Fruit fly (Drosophila melanogaster) whole organism, adult: Measurements from ENCODE around the gene CG32212.

Experiments used
- CG11617 ChIP-seq: fragments of 200-800 bp; sonication (Bioruptor generic); optimal IDR thresholded peaks from 2 replicates; lab custom pipeline; 2017; ENCODE audit warnings: mild to moderate bottlenecking, missing biosample characterization, missing genetic modification reagents, missing genetic modification characterization
- CG12768 ChIP-seq: fragments of 200-800 bp; sonication (Bioruptor generic); optimal IDR thresholded peaks from 2 replicates; lab custom pipeline; 2017; ENCODE audit warnings: missing biosample characterization, missing genetic modification characterization, mild to moderate bottlenecking, moderate library complexity, missing genetic modification reagents
- CG14711 ChIP-seq: fragments of 200-800 bp; sonication (Bioruptor generic); optimal IDR thresholded peaks from 2 replicates; lab custom pipeline; 2018; ENCODE audit warnings: missing biosample characterization, mild to moderate bottlenecking, missing genetic modification characterization, moderate library complexity
- CG1620 ChIP-seq: fragments of 200-800 bp; sonication (Bioruptor generic); optimal IDR thresholded peaks from 2 replicates; lab custom pipeline; 2016; ENCODE audit warnings: missing biosample characterization, missing genetic modification characterization
- CG33017 ChIP-seq: fragments of 200-800 bp; sonication (Bioruptor generic); optimal IDR thresholded peaks from 2 replicates; lab custom pipeline; 2018; ENCODE audit warnings: missing biosample characterization, mild to moderate bottlenecking, missing genetic modification characterization, moderate library complexity
- CG5204 ChIP-seq: fragments of 200-800 bp; sonication (Bioruptor generic); optimal IDR thresholded peaks from 2 replicates; lab custom pipeline; 2016; ENCODE audit warnings: missing biosample characterization, missing genetic modification characterization
- CG7045 ChIP-seq: fragments of 200-800 bp; sonication (Bioruptor generic); optimal IDR thresholded peaks from 2 replicates; lab custom pipeline; 2017; ENCODE audit warnings: missing biosample characterization, mild to moderate bottlenecking, missing genetic modification characterization
- CG7101 ChIP-seq: fragments of 200-800 bp; sonication (Bioruptor generic); optimal IDR thresholded peaks from 2 replicates; lab custom pipeline; 2018; ENCODE audit warnings: missing biosample characterization, mild to moderate bottlenecking, missing genetic modification characterization, moderate library complexity
- Clk ChIP-seq: fragments of 200-800 bp; sonication (Bioruptor generic); optimal IDR thresholded peaks from 2 replicates; lab custom pipeline; 2017; ENCODE audit warnings: missing biosample characterization, missing genetic modification characterization
- Crg-1 ChIP-seq: fragments of 200-800 bp; sonication (Bioruptor generic); optimal IDR thresholded peaks from 2 replicates; lab custom pipeline; 2016; ENCODE audit warnings: missing biosample characterization, missing genetic modification characterization
- Hr96 ChIP-seq: fragments of 200-800 bp; sonication (Bioruptor generic); optimal IDR thresholded peaks from 2 replicates; lab custom pipeline; 2016; ENCODE audit warnings: missing biosample characterization, missing genetic modification characterization
- Mnt ChIP-seq: fragments of 200-800 bp; sonication (Bioruptor generic); optimal IDR thresholded peaks from 2 replicates; lab custom pipeline; 2016; ENCODE audit warnings: missing biosample characterization, mild to moderate bottlenecking, missing genetic modification characterization
- bab1 ChIP-seq: fragments of 200-800 bp; sonication (Bioruptor generic); optimal IDR thresholded peaks from 3 replicates; lab custom pipeline; 2019; ENCODE audit warnings: missing biosample characterization, mild to moderate bottlenecking, missing genetic modification characterization, moderate library complexity
- cic ChIP-seq: fragments of 200-800 bp; sonication (Bioruptor generic); optimal IDR thresholded peaks from 2 replicates; lab custom pipeline; 2017; ENCODE audit warnings: missing biosample characterization, mild to moderate bottlenecking, missing genetic modification characterization, moderate library complexity
- cnc ChIP-seq, 2 experiments: fragments of >200 bp; optimal IDR thresholded peaks; 2 replicates each; lab custom pipeline; 2017
- kay ChIP-seq: fragments of 200-800 bp; sonication (Bioruptor generic); peaks from one replicate; lab custom pipeline; 2016; ENCODE audit warnings: missing biosample characterization, missing genetic modification characterization, borderline replicate concordance
- ovo ChIP-seq: fragments of 200-800 bp; sonication (Bioruptor generic); optimal IDR thresholded peaks from 2 replicates; lab custom pipeline; 2016; ENCODE audit warnings: missing biosample characterization, missing genetic modification characterization
- pad ChIP-seq: fragments of 200-800 bp; sonication (Bioruptor generic); optimal IDR thresholded peaks from 3 replicates; lab custom pipeline; 2017; ENCODE audit warnings: missing biosample characterization, missing genetic modification characterization, mild to moderate bottlenecking, moderate library complexity, missing genetic modification reagents
- tj ChIP-seq: fragments of 200-800 bp; sonication (Bioruptor generic); optimal IDR thresholded peaks from 3 replicates; lab custom pipeline; 2017; ENCODE audit warnings: missing biosample characterization, mild to moderate bottlenecking, missing genetic modification characterization, moderate library complexity
- toe ChIP-seq: fragments of 200-800 bp; sonication (Bioruptor generic); optimal IDR thresholded peaks from 2 replicates; lab custom pipeline; 2016; ENCODE audit warnings: missing biosample characterization, missing genetic modification characterization

Gene CG32212

dm6 chr3L:19496600-19496999, 9.2 kb downstream of the CG32212 start:
- TF ChIP-seq CG7101 (tag; lab: Kevin White, UChicago) (no peak), cic (GFP tag; lab: Kevin White, UChicago) (no peak), bab1 (GFP tag; lab: Kevin White, UChicago) (no peak), CG1620 (GFP tag; lab: Kevin White, UChicago) (no peak), CG14711 (no peak), CG5204 (GFP tag; lab: Kevin White, UChicago) (no peak), pad (no peak), CG12768 (GFP tag; lab: Kevin White, UChicago) (no peak), Clk (GFP tag; lab: Kevin White, UChicago) (no peak), Crg-1 (GFP tag; lab: Kevin White, UChicago) (no peak), CG7045 (GFP tag; lab: Kevin White, UChicago) (no peak), tj (GFP tag; lab: Kevin White, UChicago) (no peak), CG33017 (tag; lab: Kevin White, UChicago) (no peak), Mnt (no peak), cnc (optimal IDR thresholded peaks at IDR 0.05; lab: Kevin White, UChicago) (no peak), CG11617 (GFP tag; lab: Kevin White, UChicago) (no peak), Hr96 (no peak), kay (GFP tag; lab: Kevin White, UChicago) (no peak)

dm6 chr3L:19497135-19497534, 9.8 kb downstream of the CG32212 start:
- TF ChIP-seq Crg-1 (GFP tag; lab: Kevin White, UChicago) = no peak
- no peak for TF ChIP-seq kay (GFP tag; lab: Kevin White, UChicago)
- no peak for TF ChIP-seq cnc (optimal IDR thresholded peaks at IDR 0.05; lab: Kevin White, UChicago)
- no peak for TF ChIP-seq CG7101 (tag; lab: Kevin White, UChicago)
- TF ChIP-seq CG7045 (GFP tag; lab: Kevin White, UChicago) = no peak
- no peak for TF ChIP-seq CG11617 (GFP tag; lab: Kevin White, UChicago)
- TF ChIP-seq CG1620 (GFP tag; lab: Kevin White, UChicago) = no peak
- TF ChIP-seq CG33017 (tag; lab: Kevin White, UChicago) = no peak
- TF ChIP-seq CG5204 (GFP tag; lab: Kevin White, UChicago) = no peak

- TF ChIP-seq toe (GFP tag; lab: Kevin White, UChicago) (no peak), CG5204 (GFP tag; lab: Kevin White, UChicago) (no peak), kay (GFP tag; lab: Kevin White, UChicago) (no peak), Clk (GFP tag; lab: Kevin White, UChicago) (no peak), CG7101 (tag; lab: Kevin White, UChicago) (no peak), tj (GFP tag; lab: Kevin White, UChicago) (no peak), CG7045 (GFP tag; lab: Kevin White, UChicago) (no peak), Hr96 (no peak), CG11617 (GFP tag; lab: Kevin White, UChicago) (no peak), pad (no peak), ovo (GFP tag; lab: Kevin White, UChicago) (no peak), CG14711 (no peak)
Measured at dm6 chr3L:19497623-19498022, 10.3 kb downstream of the CG32212 start, which contains the start of gene CG9449. Gene CG9449, minus strand, starts transcription at chr3L:19497723.

dm6 chr3L:19499334-19499733, 12.0 kb downstream of the CG32212 start:
- TF ChIP-seq kay (GFP tag; lab: Kevin White, UChicago) (no peak), CG7045 (GFP tag; lab: Kevin White, UChicago) (peak; percentile 66)

dm6 chr3L:19500698-19501097, 13.3 kb downstream of the CG32212 start, which contains the start of gene CG9451:
Gene CG9451, minus strand, starts transcription at chr3L:19500798.
- no peak for TF ChIP-seq kay (GFP tag; lab: Kevin White, UChicago)
- no peak for TF ChIP-seq CG7101 (tag; lab: Kevin White, UChicago)
- no peak for TF ChIP-seq CG11617 (GFP tag; lab: Kevin White, UChicago)
- no peak for TF ChIP-seq pad
- no peak for TF ChIP-seq CG12768 (GFP tag; lab: Kevin White, UChicago)
- TF ChIP-seq ovo (GFP tag; lab: Kevin White, UChicago) = no peak
- no peak for TF ChIP-seq Clk (GFP tag; lab: Kevin White, UChicago)
- no peak for TF ChIP-seq cnc (optimal IDR thresholded peaks at IDR 0.05; lab: Kevin White, UChicago)
- TF ChIP-seq Crg-1 (GFP tag; lab: Kevin White, UChicago) = no peak
- no peak for TF ChIP-seq CG14711
- no peak for TF ChIP-seq CG33017 (tag; lab: Kevin White, UChicago)
- TF ChIP-seq cic (GFP tag; lab: Kevin White, UChicago) = no peak
- no peak for TF ChIP-seq toe (GFP tag; lab: Kevin White, UChicago)
- TF ChIP-seq CG1620 (GFP tag; lab: Kevin White, UChicago) = no peak

- TF ChIP-seq CG5204 (GFP tag; lab: Kevin White, UChicago) (no peak), Clk (GFP tag; lab: Kevin White, UChicago) (no peak), kay (GFP tag; lab: Kevin White, UChicago) (no peak), cic (GFP tag; lab: Kevin White, UChicago) (no peak), CG1620 (GFP tag; lab: Kevin White, UChicago) (no peak), pad (no peak), CG33017 (tag; lab: Kevin White, UChicago) (no peak), Mnt (no peak), Crg-1 (GFP tag; lab: Kevin White, UChicago) (no peak), cnc (optimal IDR thresholded peaks at IDR 0.05; lab: Kevin White, UChicago) (no peak), bab1 (GFP tag; lab: Kevin White, UChicago) (no peak), Hr96 (no peak), tj (GFP tag; lab: Kevin White, UChicago) (no peak)
Measured at dm6 chr3L:19503770-19504169, 16.4 kb downstream of the CG32212 start, which contains the start of gene CG9452. Gene CG9452, minus strand, starts transcription at chr3L:19503870.
